Fruit fly (Drosophila melanogaster): ENCODE measurements around the gene jp.

jp gene

DNA sequence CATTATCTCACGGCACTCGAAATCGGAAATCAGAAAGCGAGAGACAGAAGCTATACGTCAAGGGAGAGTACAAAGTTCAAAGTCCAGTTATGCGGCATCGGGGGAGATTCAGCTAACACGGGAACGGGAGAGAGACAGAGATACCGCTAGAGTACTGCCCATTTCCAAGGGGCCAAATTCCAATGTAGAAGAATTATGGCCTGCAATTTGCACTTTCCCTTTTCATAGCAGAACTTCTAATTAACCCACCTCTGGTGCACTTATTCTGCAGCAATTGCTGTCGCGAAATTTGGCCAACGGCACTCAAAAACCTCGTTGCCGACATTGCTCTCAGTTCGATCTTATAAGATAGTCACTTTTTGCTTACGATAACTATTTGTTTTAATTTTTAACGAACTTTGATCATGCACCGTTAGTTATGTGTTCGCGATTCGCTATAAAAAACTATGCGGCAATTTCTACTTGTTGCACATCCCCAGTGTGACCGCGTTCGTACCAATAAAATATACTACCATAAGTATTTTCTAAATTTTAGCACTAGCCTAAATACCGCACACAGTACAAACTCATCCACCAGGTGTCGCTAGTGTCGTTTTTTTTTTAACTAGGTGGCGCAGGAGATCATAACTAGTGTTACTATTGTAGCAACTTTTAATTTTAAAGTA lies 9.9 kb upstream of the jp start, which contains the start of gene Mtpalpha (continued):
- TF ChIP-seq CG12236 (GFP tag; optimal IDR thresholded peaks at IDR 0.05) (no peak), CG1233 (GFP tag; optimal IDR thresholded peaks at IDR 0.05) (no peak), CG12299 (tag; optimal IDR thresholded peaks at IDR 0.05) (no peak), Myb (GFP tag; optimal IDR thresholded peaks at IDR 0.05) (peak; percentile 56), gce (GFP tag; IDR thresholded peaks at IDR 0.05) (no peak), CG10366 (GFP tag; IDR thresholded peaks at IDR 0.05) (peak; percentile 32; the same call in 1 of the 2 replicates), Dp (GFP tag; optimal IDR thresholded peaks at IDR 0.05) (peak; percentile 51), NfI (GFP tag; optimal IDR thresholded peaks at IDR 0.05) (peak; percentile 25), CG9817 (tag; optimal IDR thresholded peaks at IDR 0.05) (peak; percentile 46), CG12219 (GFP tag; optimal IDR thresholded peaks at IDR 0.05) (no peak), CG4707 (GFP tag; optimal IDR thresholded peaks at IDR 0.05) (peak; percentile 12), tna (GFP tag; IDR thresholded peaks at IDR 0.05; ENCODE audit: partially characterized antibody) (no peak; the same call in 1 of the 2 replicates)

DNA sequence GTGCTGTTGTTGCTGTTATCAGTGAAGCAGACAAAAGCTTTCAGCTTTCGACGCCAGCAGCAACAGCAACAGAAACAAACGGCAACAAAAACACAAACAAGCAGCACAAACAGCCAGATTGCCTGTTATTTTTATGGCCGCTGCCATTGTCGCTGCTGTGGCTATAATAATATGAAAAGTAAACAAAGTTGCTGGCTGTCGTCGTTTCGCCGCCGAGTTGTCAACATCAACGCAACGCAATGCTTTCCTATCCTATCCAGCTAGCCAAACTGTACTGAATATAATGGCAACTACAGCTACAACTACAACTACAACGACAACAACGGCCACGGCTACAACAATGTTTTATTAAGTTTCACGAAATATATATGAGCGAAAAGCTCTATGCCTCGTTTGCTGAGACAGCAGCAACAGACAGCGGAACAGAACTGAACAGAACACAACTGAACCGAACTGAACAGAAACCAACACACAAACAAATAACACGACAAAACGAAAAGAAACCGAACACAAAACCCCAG lies 4.2 kb upstream of the jp start:
- TF ChIP-seq CG2116 (GFP tag; optimal IDR thresholded peaks at IDR 0.05) (no peak), p53 (GFP tag; optimal IDR thresholded peaks at IDR 0.05) (no peak), Drgx (GFP tag; IDR thresholded peaks at IDR 0.05) (no peak), Asciz (GFP tag; optimal IDR thresholded peaks at IDR 0.05) (peak; percentile 68), Rfx (GFP tag; IDR thresholded peaks at IDR 0.05) (0 out of 2 replicates have a peak, but pooled peaks have one; percentile 6), CG31441 (GFP tag; IDR thresholded peaks at IDR 0.05) (no peak), ac (GFP tag; optimal IDR thresholded peaks at IDR 0.05) (no peak), unc-4 (GFP tag; IDR thresholded peaks at IDR 0.05; ENCODE audit: partially characterized antibody) (no peak), hbn (GFP tag; IDR thresholded peaks at IDR 0.05; ENCODE audit: partially characterized antibody) (no peak), toy (GFP tag; IDR thresholded peaks at IDR 0.05) (no peak), CG7839 (tag; optimal IDR thresholded peaks at IDR 0.05) (no peak), ken (GFP tag; IDR thresholded peaks at IDR 0.05) (no peak), lola (GFP tag; optimal IDR thresholded peaks at IDR 0.05) (no peak), CG7786 (GFP tag; optimal IDR thresholded peaks at IDR 0.05) (no peak), fd96Cb (tag; optimal IDR thresholded peaks at IDR 0.05) (no peak), CG5180 (GFP tag; optimal IDR thresholded peaks at IDR 0.05) (peak; percentile 73), nom (GFP tag; optimal IDR thresholded peaks at IDR 0.05) (no peak), hkb (optimal IDR thresholded peaks at IDR 0.05) (no peak), hkb (GFP tag; IDR thresholded peaks at IDR 0.05) (peak; percentile 60), dmrt99B (tag; optimal IDR thresholded peaks at IDR 0.05) (peak; percentile 37), Sry-δ (GFP tag; optimal IDR thresholded peaks at IDR 0.05) (no peak), Chrac-16 (GFP tag; optimal IDR thresholded peaks at IDR 0.05) (no peak), exex (tag; optimal IDR thresholded peaks at IDR 0.05) (no peak), luna (GFP tag; optimal IDR thresholded peaks at IDR 0.05) (no peak), sima (GFP tag; optimal IDR thresholded peaks at IDR 0.05) (no peak), schlank (tag; optimal IDR thresholded peaks at IDR 0.05) (peak; percentile 33), CG18476 (GFP tag; optimal IDR thresholded peaks at IDR 0.05) (no peak), CG16813 (GFP tag; IDR thresholded peaks at IDR 0.05; ENCODE audit: partially characterized antibody) (no peak), Scr (GFP tag; IDR thresholded peaks at IDR 0.05; ENCODE audit: partially characterized antibody) (no peak), CG4730 (GFP tag; IDR thresholded peaks at IDR 0.05) (no peak), CG7987 (GFP tag; optimal IDR thresholded peaks at IDR 0.05) (peak; percentile 58), CG12299 (tag; optimal IDR thresholded peaks at IDR 0.05) (no peak), gsb-n (tag; optimal IDR thresholded peaks at IDR 0.05) (no peak), CG43689 (GFP tag; IDR thresholded peaks at IDR 0.05) (no peak), chinmo (GFP tag; IDR thresholded peaks at IDR 0.05; ENCODE audit: partially characterized antibody) (peak; percentile 11; the same call in 1 of the 4 replicates), CG5245 (GFP tag; optimal IDR thresholded peaks at IDR 0.05) (no peak), run (tag; optimal IDR thresholded peaks at IDR 0.05) (no peak)

Measured in whole organism, embryonic.